Fruit fly (Drosophila melanogaster): ENCODE measurements around the gene MED11.

MED11 gene

dm6 chr3L:18768788-18769707 is 23.4 kb downstream of the MED11 start (continued):
- TF ChIP-seq Blimp-1 (GFP tag; optimal IDR thresholded peaks at IDR 0.05): peak; percentile 96
- peak; percentile 87 for TF ChIP-seq Ets65A (GFP tag)
- no peak for TF ChIP-seq MBD-R2 (GFP tag; IDR thresholded peaks at IDR 0.05)
- TF ChIP-seq unpg (GFP tag; optimal IDR thresholded peaks at IDR 0.05): peak; percentile 72
- peak; percentile 90 for TF ChIP-seq CG11504 (tag; optimal IDR thresholded peaks at IDR 0.05)
- peak; percentile 78 for TF ChIP-seq CG1233 (GFP tag; optimal IDR thresholded peaks at IDR 0.05)
- peak; percentile 66 for TF ChIP-seq Rfx (GFP tag; IDR thresholded peaks at IDR 0.05)
- no peak for TF ChIP-seq gro (GFP tag; optimal IDR thresholded peaks at IDR 0.05)
- peak; percentile 90 for TF ChIP-seq Oli (tag; optimal IDR thresholded peaks at IDR 0.05)
- peak; percentile 67 for TF ChIP-seq CG12104 (GFP tag; optimal IDR thresholded peaks at IDR 0.05)
- TF ChIP-seq CG10654 (GFP tag; optimal IDR thresholded peaks at IDR 0.05): peak; percentile 34
- TF ChIP-seq exex (tag; optimal IDR thresholded peaks at IDR 0.05): peak; percentile 26
- peak; percentile 15 for TF ChIP-seq oc (tag; optimal IDR thresholded peaks at IDR 0.05)
- no peak for TF ChIP-seq Doc3 (GFP tag; IDR thresholded peaks at IDR 0.05; ENCODE audit: partially characterized antibody)
- no peak for TF ChIP-seq Hey (tag; optimal IDR thresholded peaks at IDR 0.05)
- no peak for TF ChIP-seq CG42726 (GFP tag; IDR thresholded peaks at IDR 0.05; ENCODE audit: partially characterized antibody)
- TF ChIP-seq aop (GFP tag; IDR thresholded peaks at IDR 0.05): no peak
- TF ChIP-seq TFAM (GFP tag; optimal IDR thresholded peaks at IDR 0.05): no peak
- TF ChIP-seq CG14860 (GFP tag; IDR thresholded peaks at IDR 0.05; ENCODE audit: partially characterized antibody): no peak
- TF ChIP-seq pan (optimal IDR thresholded peaks at IDR 0.05): no peak
- TF ChIP-seq pan (GFP tag; optimal IDR thresholded peaks at IDR 0.05 in 1 of 2, IDR thresholded peaks at IDR 0.05 in 1 of 2): peak in 1 of 2 experiments; percentile 77
- peak; percentile 30 for TF ChIP-seq sd (tag; optimal IDR thresholded peaks at IDR 0.05)
- peak; percentile 82 for TF ChIP-seq Aef1 (GFP tag; IDR thresholded peaks at IDR 0.05)
- peak; percentile 78 for TF ChIP-seq CG10209 (GFP tag; optimal IDR thresholded peaks at IDR 0.05)
- no peak for TF ChIP-seq dan (GFP tag; IDR thresholded peaks at IDR 0.05)
- TF ChIP-seq toy (GFP tag; IDR thresholded peaks at IDR 0.05): no peak
- TF ChIP-seq CG30403 (GFP tag; optimal IDR thresholded peaks at IDR 0.05): peak; percentile 80
- peak; percentile 65 for TF ChIP-seq HHEX (GFP tag; optimal IDR thresholded peaks at IDR 0.05)
- no peak for TF ChIP-seq CG9876 (GFP tag; optimal IDR thresholded peaks at IDR 0.05)
- TF ChIP-seq Fer1 (GFP tag; optimal IDR thresholded peaks at IDR 0.05): peak; percentile 75
- peak; percentile 54 for TF ChIP-seq Mad (GFP tag; optimal IDR thresholded peaks at IDR 0.05)
- TF ChIP-seq CG12299 (tag; optimal IDR thresholded peaks at IDR 0.05): no peak
- TF ChIP-seq BEAF-32 (GFP tag; optimal IDR thresholded peaks at IDR 0.05): no peak
- TF ChIP-seq psq (GFP tag; optimal IDR thresholded peaks at IDR 0.05): peak; percentile 29
- TF ChIP-seq Chrac-16 (GFP tag; optimal IDR thresholded peaks at IDR 0.05): no peak
- TF ChIP-seq wdn (GFP tag; IDR thresholded peaks at IDR 0.05): no peak
- TF ChIP-seq CG32772 (GFP tag; IDR thresholded peaks at IDR 0.05): peak; percentile 63
- TF ChIP-seq CTCF (GFP tag; optimal IDR thresholded peaks at IDR 0.05): no peak
- no peak for TF ChIP-seq CG14965 (GFP tag; optimal IDR thresholded peaks at IDR 0.05; ENCODE audit: borderline replicate concordance)
- TF ChIP-seq btn (GFP tag; optimal IDR thresholded peaks at IDR 0.05): no peak
- TF ChIP-seq ATbp (GFP tag; optimal IDR thresholded peaks at IDR 0.05): peak; percentile 67
- TF ChIP-seq CG10959 (GFP tag; IDR thresholded peaks at IDR 0.05): no peak
- no peak for TF ChIP-seq Usf (GFP tag; optimal IDR thresholded peaks at IDR 0.05)
- peak; percentile 41 for TF ChIP-seq eyg (GFP tag; optimal IDR thresholded peaks at IDR 0.05)
- no peak for TF ChIP-seq mirr (GFP tag; optimal IDR thresholded peaks at IDR 0.05)
- TF ChIP-seq Asciz (GFP tag; optimal IDR thresholded peaks at IDR 0.05): peak; percentile 69
- no peak for TF ChIP-seq CG8478 (optimal IDR thresholded peaks at IDR 0.05)
- TF ChIP-seq CG43689 (GFP tag; IDR thresholded peaks at IDR 0.05): peak; percentile 70
- TF ChIP-seq Gsc (GFP tag; IDR thresholded peaks at IDR 0.05): no peak
- peak; percentile 60; the same call in 1 of the 2 replicates for TF ChIP-seq peb (GFP tag; IDR thresholded peaks at IDR 0.05)
